Fruit fly (Drosophila melanogaster) whole organism, prepupa: ENCODE data around the gene Oat.
A peak's percentile ranks its signal among the peaks of the same experiment; 100 is the strongest.

ENCODE experiments used
- Blimp-1 ChIP-seq: fragments of 200-800 bp; sonication (Bioruptor generic); optimal IDR thresholded peaks from 3 replicates; lab custom pipeline; 2017; ENCODE audit warnings: missing biosample characterization, missing genetic modification characterization, mild to moderate bottlenecking, moderate library complexity, missing genetic modification reagents
- CG10631 ChIP-seq: fragments of 200-800 bp; sonication (Bioruptor generic); optimal IDR thresholded peaks from 2 replicates; lab custom pipeline; 2016; ENCODE audit warnings: missing biosample characterization, missing genetic modification characterization
- CG10669 ChIP-seq: fragments of 200-800 bp; sonication (Bioruptor generic); optimal IDR thresholded peaks from 3 replicates; lab custom pipeline; 2018; ENCODE audit warnings: missing biosample characterization, mild to moderate bottlenecking, missing genetic modification characterization, moderate library complexity
- CG11294 ChIP-seq: fragments of 200-800 bp; sonication (Bioruptor generic); IDR thresholded peaks from 2 replicates; pipeline ENCODE4 v1.3.6; 2022; ENCODE audit warnings: missing biosample characterization, missing genetic modification characterization
- CG11902 ChIP-seq: fragments of 200-800 bp; sonication (Bioruptor generic); optimal IDR thresholded peaks from 3 replicates; lab custom pipeline; 2016; ENCODE audit warnings: missing biosample characterization, missing genetic modification characterization
- CG15336 ChIP-seq: fragments of 200-800 bp; sonication (Bioruptor generic); IDR thresholded peaks from 2 replicates; pipeline ENCODE4 v1.3.6; 2022; ENCODE audit warnings: missing biosample characterization, missing genetic modification characterization
- CG1621 ChIP-seq: fragments of 200-800 bp; sonication (Bioruptor generic); optimal IDR thresholded peaks from 3 replicates; lab custom pipeline; 2018; ENCODE audit warnings: missing biosample characterization, mild to moderate bottlenecking, missing genetic modification characterization
- CG16779 ChIP-seq: fragments of 200-800 bp; sonication (Bioruptor generic); optimal IDR thresholded peaks from 3 replicates; lab custom pipeline; 2017; ENCODE audit warnings: missing biosample characterization, mild to moderate bottlenecking, missing genetic modification characterization
- CG3032 ChIP-seq: fragments of 200-800 bp; optimal IDR thresholded peaks from 2 replicates; lab custom pipeline; 2019; ENCODE audit warnings: missing biosample characterization, mild to moderate bottlenecking, missing genetic modification characterization, moderate library complexity
- CG31627 ChIP-seq: fragments of 200-800 bp; sonication (Bioruptor generic); optimal IDR thresholded peaks from 3 replicates; lab custom pipeline; 2016; ENCODE audit warnings: missing biosample characterization, missing genetic modification characterization
- CG32006 ChIP-seq: fragments of 200-800 bp; sonication (Bioruptor generic); optimal IDR thresholded peaks from 3 replicates; lab custom pipeline; 2017; ENCODE audit warnings: missing biosample characterization, mild to moderate bottlenecking, missing genetic modification characterization
- CG34406 ChIP-seq: fragments of 200-800 bp; sonication (Bioruptor generic); optimal IDR thresholded peaks from 3 replicates; lab custom pipeline; 2016; ENCODE audit warnings: missing biosample characterization, missing genetic modification characterization
- CG3919 ChIP-seq: fragments of 200-800 bp; sonication (Bioruptor generic); optimal IDR thresholded peaks from 3 replicates; lab custom pipeline; 2016; ENCODE audit warnings: missing biosample characterization, missing genetic modification characterization
- CG4318 ChIP-seq: fragments of 200-800 bp; sonication (Bioruptor generic); optimal IDR thresholded peaks from 3 replicates; lab custom pipeline; 2017; ENCODE audit warnings: missing biosample characterization, mild to moderate bottlenecking, missing genetic modification characterization
- CG6163 ChIP-seq: fragments of 200-800 bp; sonication (Bioruptor generic); IDR thresholded peaks from 3 replicates; pipeline ENCODE4 v1.3.6; 2022; ENCODE audit warnings: missing biosample characterization, missing genetic modification characterization
- CG6276 ChIP-seq: fragments of 200-800 bp; sonication (Bioruptor generic); optimal IDR thresholded peaks from 2 replicates; lab custom pipeline; 2017; ENCODE audit warnings: missing biosample characterization, mild to moderate bottlenecking, missing genetic modification characterization
- CG6792 ChIP-seq: fragments of 200-800 bp; sonication (Bioruptor generic); optimal IDR thresholded peaks from 3 replicates; lab custom pipeline; 2016; ENCODE audit warnings: missing biosample characterization, missing genetic modification characterization
- CG6808 ChIP-seq: fragments of 200-800 bp; sonication (Bioruptor generic); optimal IDR thresholded peaks from 3 replicates; lab custom pipeline; 2017; ENCODE audit warnings: missing biosample characterization, missing genetic modification characterization, mild to moderate bottlenecking, moderate library complexity, missing genetic modification reagents
- CG7368 ChIP-seq: fragments of 200-800 bp; sonication (Bioruptor generic); optimal IDR thresholded peaks from 3 replicates; lab custom pipeline; 2016; ENCODE audit warnings: missing biosample characterization, missing genetic modification characterization
- CG8319 ChIP-seq: fragments of 200-800 bp; sonication (Bioruptor generic); optimal IDR thresholded peaks from 3 replicates; lab custom pipeline; 2016; ENCODE audit warnings: missing biosample characterization, missing genetic modification characterization
- CG8632 ChIP-seq: fragments of 200-800 bp; sonication (Bioruptor generic); optimal IDR thresholded peaks from 3 replicates; lab custom pipeline; 2016; ENCODE audit warnings: missing biosample characterization, missing genetic modification characterization
- Eip75B ChIP-seq: fragments of 200-800 bp; sonication (Bioruptor generic); optimal IDR thresholded peaks from 3 replicates; lab custom pipeline; 2016; ENCODE audit warnings: missing biosample characterization, missing genetic modification characterization
- Eip78C ChIP-seq: fragments of 200-800 bp; sonication (Bioruptor generic); peaks from one replicate; lab custom pipeline; 2016; ENCODE audit warnings: missing biosample characterization, missing genetic modification characterization
- Ets21C ChIP-seq: fragments of 200-800 bp; sonication (Bioruptor generic); optimal IDR thresholded peaks from 3 replicates; lab custom pipeline; 2016; ENCODE audit warnings: missing biosample characterization, missing genetic modification characterization
- Gug ChIP-seq: fragments of 200-800 bp; sonication (Bioruptor generic); IDR thresholded peaks from 2 replicates; pipeline ENCODE4 v1.3.6; 2022; ENCODE audit warnings: missing biosample characterization, missing genetic modification characterization
- Hr38 ChIP-seq: sonication (Bioruptor generic); optimal IDR thresholded peaks from 2 replicates; lab custom pipeline; 2016; ENCODE audit warnings: missing biosample characterization, missing genetic modification characterization
- Hr39 ChIP-seq: fragments of 200-800 bp; sonication (Bioruptor generic); optimal IDR thresholded peaks from 2 replicates; lab custom pipeline; 2016; ENCODE audit warnings: missing biosample characterization, missing genetic modification characterization
- Hr4 ChIP-seq: fragments of 200-800 bp; sonication (Bioruptor generic); optimal IDR thresholded peaks from 3 replicates; lab custom pipeline; 2016; ENCODE audit warnings: missing biosample characterization, missing genetic modification characterization
- Lpt ChIP-seq: fragments of 200-800 bp; sonication (Bioruptor generic); optimal IDR thresholded peaks from 3 replicates; lab custom pipeline; 2016; ENCODE audit warnings: missing biosample characterization, missing genetic modification characterization
- Met ChIP-seq: fragments of 200-800 bp; sonication (Bioruptor generic); optimal IDR thresholded peaks from 3 replicates; lab custom pipeline; 2016; ENCODE audit warnings: missing biosample characterization, missing genetic modification characterization
- OdsH ChIP-seq: fragments of 200-800 bp; sonication (Bioruptor generic); optimal IDR thresholded peaks from 3 replicates; lab custom pipeline; 2016; ENCODE audit warnings: missing biosample characterization, missing genetic modification characterization
- Sox102F ChIP-seq: fragments of 200-800 bp; sonication (Bioruptor generic); optimal IDR thresholded peaks from 2 replicates; lab custom pipeline; 2016; ENCODE audit warnings: missing biosample characterization, mild to moderate bottlenecking, missing genetic modification characterization
- Sox14 ChIP-seq: fragments of 200-800 bp; sonication (Bioruptor generic); optimal IDR thresholded peaks from 3 replicates; lab custom pipeline; 2016; ENCODE audit warnings: missing biosample characterization, missing genetic modification characterization
- achi ChIP-seq: fragments of 200-800 bp; sonication (Bioruptor generic); optimal IDR thresholded peaks from 3 replicates; lab custom pipeline; 2016; ENCODE audit warnings: missing biosample characterization, missing genetic modification characterization
- acj6 ChIP-seq: fragments of 200-800 bp; sonication (Bioruptor generic); optimal IDR thresholded peaks from 3 replicates; lab custom pipeline; 2016; ENCODE audit warnings: missing biosample characterization, missing genetic modification characterization
- dac ChIP-seq: fragments of 200-800 bp; sonication (Bioruptor generic); optimal IDR thresholded peaks from 2 replicates; lab custom pipeline; 2017; ENCODE audit warnings: missing biosample characterization, mild to moderate bottlenecking, missing genetic modification characterization
- eg ChIP-seq: fragments of 200-800 bp; sonication (Bioruptor generic); IDR thresholded peaks from 3 replicates; pipeline ENCODE4 v1.3.6; 2022; ENCODE audit warnings: missing biosample characterization, missing genetic modification characterization
- esn ChIP-seq: fragments of 200-800 bp; sonication (Bioruptor generic); optimal IDR thresholded peaks from 2 replicates; lab custom pipeline; 2016; ENCODE audit warnings: missing biosample characterization, mild to moderate bottlenecking, missing genetic modification characterization, moderate library complexity
- fd59A ChIP-seq: fragments of 200-800 bp; sonication (Bioruptor generic); optimal IDR thresholded peaks from 2 replicates; lab custom pipeline; 2017; ENCODE audit warnings: missing biosample characterization, mild to moderate bottlenecking, missing genetic modification characterization, missing genetic modification reagents
- fd85E ChIP-seq: fragments of 200-800 bp; sonication (Bioruptor generic); optimal IDR thresholded peaks from 3 replicates; lab custom pipeline; 2016; ENCODE audit warnings: missing biosample characterization, missing genetic modification characterization
- fkh ChIP-seq: fragments of 200-800 bp; sonication (Bioruptor generic); optimal IDR thresholded peaks from 3 replicates; lab custom pipeline; 2017; ENCODE audit warnings: missing biosample characterization, mild to moderate bottlenecking, missing genetic modification characterization, moderate library complexity
- lz ChIP-seq: fragments of 200-800 bp; sonication (Bioruptor generic); optimal IDR thresholded peaks from 3 replicates; lab custom pipeline; 2016; ENCODE audit warnings: missing biosample characterization, missing genetic modification characterization
- net ChIP-seq: fragments of 200-800 bp; sonication (Bioruptor generic); optimal IDR thresholded peaks from 3 replicates; lab custom pipeline; 2016; ENCODE audit warnings: missing biosample characterization, missing genetic modification characterization
- pdm3 ChIP-seq: fragments of 200-800 bp; sonication (Bioruptor generic); optimal IDR thresholded peaks from 3 replicates; lab custom pipeline; 2016; ENCODE audit warnings: missing biosample characterization, missing genetic modification characterization
- salr ChIP-seq, 2 experiments: fragments of 200-800 bp; sonication (Bioruptor generic); optimal IDR thresholded peaks; 3 replicates each; lab custom pipeline; 2016 to 2018; ENCODE audit warnings: missing biosample characterization in 2 of 2, missing genetic modification characterization in 2 of 2, mild to moderate bottlenecking in 1 of 2
- spab ChIP-seq: fragments of 200-800 bp; sonication (Bioruptor generic); optimal IDR thresholded peaks from 2 replicates; lab custom pipeline; 2017; ENCODE audit warnings: missing biosample characterization, mild to moderate bottlenecking, missing genetic modification characterization, missing genetic modification reagents
- ss ChIP-seq, 2 experiments: fragments of 200-800 bp; sonication (Bioruptor generic); optimal IDR thresholded peaks; 2 replicates in 1 of 2; 3 replicates in 1 of 2; lab custom pipeline; 2017 to 2018; ENCODE audit warnings: mild to moderate bottlenecking in 2 of 2, missing biosample characterization in 2 of 2, missing genetic modification characterization in 2 of 2, moderate library complexity in 1 of 2
- topi ChIP-seq: fragments of 200-800 bp; sonication (Bioruptor generic); optimal IDR thresholded peaks from 3 replicates; lab custom pipeline; 2016; ENCODE audit warnings: missing biosample characterization, missing genetic modification characterization
- vri ChIP-seq: fragments of 200-800 bp; sonication (Bioruptor generic); optimal IDR thresholded peaks from 3 replicates; lab custom pipeline; 2016; ENCODE audit warnings: missing biosample characterization, mild to moderate bottlenecking, missing genetic modification characterization

Gene Oat

dm6 chr3L:19653470-19653869 is 3.8 kb upstream of the Oat start:
- TF ChIP-seq CG6792 (GFP tag; lab: Kevin White, UChicago) (no peak), CG3032 (no peak), CG8319 (GFP tag; lab: Kevin White, UChicago) (no peak), CG16779 (tag; lab: Kevin White, UChicago) (no peak), CG15336 (no peak), CG31627 (GFP tag; lab: Kevin White, UChicago) (no peak), Hr38 (GFP tag; lab: Kevin White, UChicago) (no peak), Hr4 (GFP tag; lab: Kevin White, UChicago) (no peak), Eip78C (no peak), esn (GFP tag; lab: Kevin White, UChicago) (no peak), OdsH (no peak), Ets21C (GFP tag; lab: Kevin White, UChicago) (no peak), vri (GFP tag; lab: Kevin White, UChicago) (no peak), dac (GFP tag; lab: Kevin White, UChicago) (no peak), Blimp-1 (GFP tag; lab: Kevin White, UChicago) (no peak), Gug (GFP tag; lab: Robert Waterston, UW) (no peak), Lpt (GFP tag; lab: Kevin White, UChicago) (no peak)
- TF ChIP-seq, all 60 proteins: peak for 0

- TF ChIP-seq spab (GFP tag; lab: Kevin White, UChicago) = peak; percentile 62
- peak; percentile 21 for TF ChIP-seq Blimp-1 (GFP tag; lab: Kevin White, UChicago)
- TF ChIP-seq ss (GFP tag; optimal IDR thresholded peaks at IDR 0.05; lab: Kevin White, UChicago) = peak; percentile 34 to 63
- peak; percentile 26 for TF ChIP-seq CG8632 (GFP tag; lab: Kevin White, UChicago)
- TF ChIP-seq Eip75B (GFP tag; lab: Kevin White, UChicago) = peak; percentile 4
- no peak for TF ChIP-seq CG4318 (GFP tag; lab: Kevin White, UChicago)
- peak; percentile 45 for TF ChIP-seq CG34406 (GFP tag; lab: Kevin White, UChicago)
- peak; percentile 59 for TF ChIP-seq pdm3 (GFP tag; lab: Kevin White, UChicago)
- TF ChIP-seq CG6276 (GFP tag; lab: Kevin White, UChicago) = no peak
- no peak for TF ChIP-seq Hr38 (GFP tag; lab: Kevin White, UChicago)
- TF ChIP-seq topi = peak; percentile 50
- TF ChIP-seq CG10669 = peak; percentile 60
- peak; percentile 28 for TF ChIP-seq CG16779 (tag; lab: Kevin White, UChicago)
- peak; percentile 26 for TF ChIP-seq CG8319 (GFP tag; lab: Kevin White, UChicago)
- no peak for TF ChIP-seq fd85E (GFP tag; lab: Kevin White, UChicago)
- peak; percentile 5 for TF ChIP-seq Hr39 (GFP tag; lab: Kevin White, UChicago)
- TF ChIP-seq CG6163 (GFP tag; lab: Robert Waterston, UW) = peak; percentile 95
- TF ChIP-seq CG11294 (GFP tag; lab: Robert Waterston, UW) = no peak; the same call in 1 of the 2 replicates
- peak; percentile 72 for TF ChIP-seq vri (GFP tag; lab: Kevin White, UChicago)
- peak; percentile 28 for TF ChIP-seq CG6792 (GFP tag; lab: Kevin White, UChicago)
- peak; percentile 3 for TF ChIP-seq lz (GFP tag; lab: Kevin White, UChicago)
- peak; percentile 55 for TF ChIP-seq Sox102F (GFP tag; lab: Kevin White, UChicago)
- TF ChIP-seq fd59A (GFP tag; lab: Kevin White, UChicago) = peak; percentile 44
- no peak for TF ChIP-seq CG32006 (GFP tag; lab: Kevin White, UChicago)
- TF ChIP-seq fkh = no peak
- TF ChIP-seq CG15336 = peak; percentile 56; the same call in 1 of the 2 replicates
- peak; percentile 36 for TF ChIP-seq CG3919 (GFP tag; lab: Kevin White, UChicago)
- TF ChIP-seq CG7368 (GFP tag; lab: Kevin White, UChicago) = peak; percentile 29
- TF ChIP-seq acj6 (GFP tag; lab: Kevin White, UChicago) = peak; percentile 33
- peak; percentile 58 for TF ChIP-seq CG6808 (GFP tag; lab: Kevin White, UChicago)
- TF ChIP-seq dac (GFP tag; lab: Kevin White, UChicago) = peak; percentile 39
- TF ChIP-seq CG10631 = no peak
- no peak for TF ChIP-seq Sox14 (GFP tag; lab: Kevin White, UChicago)
- TF ChIP-seq CG1621 (tag; lab: Kevin White, UChicago) = peak; percentile 62
- TF ChIP-seq Eip78C = peak; percentile 75
- TF ChIP-seq Met = no peak
- TF ChIP-seq salr (GFP tag; optimal IDR thresholded peaks at IDR 0.05; lab: Kevin White, UChicago) = peak; percentile 38 to 56
- peak; percentile 77 for TF ChIP-seq net (GFP tag; lab: Kevin White, UChicago)
- peak; percentile 93 for TF ChIP-seq eg (GFP tag; lab: Robert Waterston, UW)
- no peak for TF ChIP-seq achi (GFP tag; lab: Kevin White, UChicago)
- TF ChIP-seq CG11902 (GFP tag; lab: Kevin White, UChicago) = no peak
Measured at dm6 chr3L:19650588-19650987, 937 bp upstream of the Oat start.
